Worm (Caenorhabditis elegans): ENCODE results near the gene ZC204.17.

Gene ZC204.17

DNA sequence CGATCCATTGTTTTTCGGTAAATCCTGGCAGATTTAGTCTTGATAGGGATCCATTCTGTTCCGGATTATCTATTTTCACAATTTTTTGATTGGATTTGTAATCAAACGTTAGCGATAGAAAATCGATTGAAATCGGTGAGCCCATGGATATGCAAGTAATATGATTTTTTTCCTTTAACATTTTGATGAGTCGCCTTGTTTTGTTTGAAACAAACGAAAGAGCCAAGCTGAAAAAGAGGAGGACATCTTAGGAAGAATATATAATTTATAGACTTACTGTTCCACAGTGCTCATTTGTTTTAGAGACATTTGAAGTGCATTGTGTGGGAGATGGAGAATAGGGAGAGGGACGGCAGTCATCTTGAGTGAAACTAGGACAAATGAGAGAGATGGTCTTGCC lies 42.7 kb upstream of the ZC204.17 start, which contains the start of the genes fbxb-18 and fbxb-19:
fbxb-18 (minus strand) TSS at position 101 of the 400 bp plus-strand sequence.
fbxb-19 (minus strand) TSS at position 369 of the 400 bp plus-strand sequence.
- no peak for TF ChIP-seq zip-8 (tag; optimal IDR thresholded peaks at IDR 0.05)
- TF ChIP-seq ham-2 (GFP tag; optimal IDR thresholded peaks at IDR 0.05) = no peak
- TF ChIP-seq sem-2 (GFP tag; optimal IDR thresholded peaks at IDR 0.05) = no peak

DNA sequence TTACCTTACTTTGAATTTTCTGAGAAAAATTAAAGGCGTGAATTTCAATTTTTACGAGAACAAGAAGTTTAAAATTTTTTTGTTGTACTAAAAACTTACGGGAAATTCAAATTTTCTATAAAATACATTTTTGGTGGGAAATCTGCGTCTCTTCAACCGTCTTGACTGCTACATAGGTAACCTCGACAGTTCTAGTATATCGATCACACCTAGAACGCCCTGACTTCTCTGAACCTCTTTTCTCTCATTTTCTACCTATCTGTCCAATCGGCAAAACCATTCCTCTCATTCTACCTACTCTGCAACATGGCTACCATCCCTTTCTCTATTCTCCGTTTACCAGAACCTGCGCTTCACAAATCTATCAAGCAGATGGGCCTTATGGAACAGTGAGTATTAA lies 37.6 kb upstream of the ZC204.17 start, which contains the start of gene fbxb-25:
fbxb-25 (plus strand) TSS at position 301 of the 400 bp plus-strand sequence.
- TF ChIP-seq lsy-2 (tag; optimal IDR thresholded peaks at IDR 0.05) = no peak
- no peak for TF ChIP-seq unc-62 (GFP tag; optimal IDR thresholded peaks at IDR 0.05)
- no peak for TF ChIP-seq mab-5 (tag; optimal IDR thresholded peaks at IDR 0.05)
- TF ChIP-seq mep-1 (tag; optimal IDR thresholded peaks at IDR 0.05) = no peak
- TF ChIP-seq bed-3 (GFP tag; optimal IDR thresholded peaks at IDR 0.05) = no peak
- TF ChIP-seq zip-8 (tag; optimal IDR thresholded peaks at IDR 0.05) = no peak
- no peak for TF ChIP-seq ces-1 (GFP tag; optimal IDR thresholded peaks at IDR 0.05)

DNA sequence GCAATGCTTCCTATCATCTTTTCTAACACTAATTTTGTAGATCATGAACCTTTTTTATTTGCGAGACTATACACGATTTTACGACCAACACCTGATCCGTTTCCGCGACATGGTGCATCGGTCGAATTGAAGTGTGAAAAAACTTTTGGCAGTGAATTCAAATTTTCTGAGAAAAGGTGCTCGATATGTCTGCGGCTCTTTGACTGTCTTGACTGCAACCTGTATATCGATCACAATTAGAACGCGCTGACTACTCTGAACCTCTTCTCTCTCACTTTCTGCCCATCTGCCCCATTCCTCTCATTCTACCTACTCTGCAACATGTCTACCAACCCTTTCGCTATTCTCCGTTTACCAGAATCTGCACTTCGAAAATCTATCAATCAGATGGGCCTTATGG lies 36.1 kb upstream of the ZC204.17 start, which contains the start of gene fbxb-26:
fbxb-26 (plus strand) TSS at position 301 of the 400 bp plus-strand sequence.
- TF ChIP-seq ceh-43 (GFP tag; optimal IDR thresholded peaks at IDR 0.05) (no peak), nhr-237 (tag; optimal IDR thresholded peaks at IDR 0.05) (no peak), unc-39 (tag; optimal IDR thresholded peaks at IDR 0.05) (no peak), M03D4.4 (tag; optimal IDR thresholded peaks at IDR 0.05) (no peak), mab-5 (tag; optimal IDR thresholded peaks at IDR 0.05) (no peak), lsy-2 (tag; optimal IDR thresholded peaks at IDR 0.05) (no peak), nhr-2 (tag; optimal IDR thresholded peaks at IDR 0.05) (no peak), ham-2 (GFP tag; optimal IDR thresholded peaks at IDR 0.05) (no peak), ceh-39 (tag; optimal IDR thresholded peaks at IDR 0.05) (no peak), drap-1 (GFP tag; optimal IDR thresholded peaks at IDR 0.05) (no peak), ceh-83 (GFP tag; optimal IDR thresholded peaks at IDR 0.05) (no peak), mep-1 (tag; optimal IDR thresholded peaks at IDR 0.05) (no peak)

- no peak for TF ChIP-seq tbx-8 (GFP tag; optimal IDR thresholded peaks at IDR 0.05)
- no peak for TF ChIP-seq elt-1 (tag; optimal IDR thresholded peaks at IDR 0.05; ENCODE audit: borderline replicate concordance, insufficient read depth)
- TF ChIP-seq unc-39 (tag; optimal IDR thresholded peaks at IDR 0.05) = no peak
- no peak for TF ChIP-seq unc-120 (tag; optimal IDR thresholded peaks at IDR 0.05; ENCODE audit: poor library complexity, severe bottlenecking)
- TF ChIP-seq mls-2 (tag; optimal IDR thresholded peaks at IDR 0.05) = no peak
- no peak for TF ChIP-seq nhr-237 (tag; optimal IDR thresholded peaks at IDR 0.05)
- TF ChIP-seq snpc-4 (tag; optimal IDR thresholded peaks at IDR 0.05) = no peak
- no peak for TF ChIP-seq mep-1 (tag; optimal IDR thresholded peaks at IDR 0.05)
- TF ChIP-seq bed-3 (GFP tag; optimal IDR thresholded peaks at IDR 0.05) = no peak
- no peak for TF ChIP-seq nhr-76 (tag; optimal IDR thresholded peaks at IDR 0.05)
- TF ChIP-seq hlh-1 (tag; optimal IDR thresholded peaks at IDR 0.05) = no peak
- no peak for TF ChIP-seq drap-1 (GFP tag; optimal IDR thresholded peaks at IDR 0.05)
- TF ChIP-seq pha-4 (tag; optimal IDR thresholded peaks at IDR 0.05) = no peak
- TF ChIP-seq lin-32 (GFP tag; optimal IDR thresholded peaks at IDR 0.05) = no peak
- TF ChIP-seq lsy-2 (tag; optimal IDR thresholded peaks at IDR 0.05) = no peak
Observed at ce11 chrII:1679081-1679480, 33.0 kb upstream of the ZC204.17 start, which contains the start of gene irld-36. Gene irld-36 (plus strand): TSS chrII:1679381.

DNA sequence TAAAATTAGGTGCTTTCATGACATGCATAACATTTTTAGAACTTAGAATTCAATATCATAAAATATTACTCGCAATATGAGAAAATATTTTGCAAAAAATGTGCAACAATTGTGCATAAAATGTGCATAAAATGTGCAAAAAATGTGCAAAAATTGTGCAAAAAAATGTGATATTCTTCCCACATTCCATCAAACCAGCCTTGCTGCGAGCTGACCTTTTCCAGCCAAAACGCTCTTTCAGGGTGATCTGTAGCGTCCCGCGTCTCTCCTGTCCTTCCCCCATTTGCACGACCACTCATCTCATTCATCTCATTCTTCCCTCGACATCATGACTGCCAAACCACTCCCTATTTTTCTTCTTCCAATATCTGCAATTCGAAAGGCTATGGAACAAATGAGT lies 30.0 kb upstream of the ZC204.17 start, which contains the start of gene fbxb-17:
fbxb-17 (plus strand) TSS at position 301 of the 400 bp plus-strand sequence.
- TF ChIP-seq blmp-1 (tag; optimal IDR thresholded peaks at IDR 0.05) (no peak), ham-2 (GFP tag; optimal IDR thresholded peaks at IDR 0.05) (no peak), ztf-11 (tag; optimal IDR thresholded peaks at IDR 0.05) (no peak), nhr-12 (tag; optimal IDR thresholded peaks at IDR 0.05) (no peak), sptf-1 (tag; optimal IDR thresholded peaks at IDR 0.05) (no peak), cnd-1 (tag; optimal IDR thresholded peaks at IDR 0.05) (no peak), unc-39 (tag; optimal IDR thresholded peaks at IDR 0.05) (no peak), nhr-237 (tag; optimal IDR thresholded peaks at IDR 0.05) (no peak), mep-1 (tag; optimal IDR thresholded peaks at IDR 0.05) (no peak), tbx-8 (GFP tag; optimal IDR thresholded peaks at IDR 0.05) (no peak), nhr-76 (tag; optimal IDR thresholded peaks at IDR 0.05) (no peak), nhr-2 (tag; optimal IDR thresholded peaks at IDR 0.05) (no peak), bed-3 (GFP tag; optimal IDR thresholded peaks at IDR 0.05) (no peak), unc-120 (tag; optimal IDR thresholded peaks at IDR 0.05; ENCODE audit: poor library complexity, severe bottlenecking) (no peak)
